Fruit fly (Drosophila melanogaster) whole organism, prepupa: ENCODE results near the gene CG16717.

Experiments used
- CG10631 ChIP-seq: fragments of 200-800 bp; sonication (Bioruptor generic); optimal IDR thresholded peaks from 2 replicates; lab custom pipeline; 2016; ENCODE audit warnings: missing biosample characterization, missing genetic modification characterization
- CG10669 ChIP-seq: fragments of 200-800 bp; sonication (Bioruptor generic); optimal IDR thresholded peaks from 3 replicates; lab custom pipeline; 2018; ENCODE audit warnings: missing biosample characterization, mild to moderate bottlenecking, missing genetic modification characterization, moderate library complexity
- CG11294 ChIP-seq: fragments of 200-800 bp; sonication (Bioruptor generic); IDR thresholded peaks from 2 replicates; pipeline ENCODE4 v1.3.6; 2022; ENCODE audit warnings: missing biosample characterization, missing genetic modification characterization
- CG11762 ChIP-seq: fragments of 200-800 bp; sonication (Bioruptor generic); optimal IDR thresholded peaks from 3 replicates; lab custom pipeline; 2016; ENCODE audit warnings: missing biosample characterization, missing genetic modification characterization; ENCODE audit not compliant: insufficient read depth
- CG11902 ChIP-seq: fragments of 200-800 bp; sonication (Bioruptor generic); optimal IDR thresholded peaks from 3 replicates; lab custom pipeline; 2016; ENCODE audit warnings: missing biosample characterization, missing genetic modification characterization
- CG15336 ChIP-seq: fragments of 200-800 bp; sonication (Bioruptor generic); IDR thresholded peaks from 2 replicates; pipeline ENCODE4 v1.3.6; 2022; ENCODE audit warnings: missing biosample characterization, missing genetic modification characterization
- CG1621 ChIP-seq: fragments of 200-800 bp; sonication (Bioruptor generic); optimal IDR thresholded peaks from 3 replicates; lab custom pipeline; 2018; ENCODE audit warnings: missing biosample characterization, mild to moderate bottlenecking, missing genetic modification characterization
- CG16779 ChIP-seq: fragments of 200-800 bp; sonication (Bioruptor generic); optimal IDR thresholded peaks from 3 replicates; lab custom pipeline; 2017; ENCODE audit warnings: missing biosample characterization, mild to moderate bottlenecking, missing genetic modification characterization
- CG31627 ChIP-seq: fragments of 200-800 bp; sonication (Bioruptor generic); optimal IDR thresholded peaks from 3 replicates; lab custom pipeline; 2016; ENCODE audit warnings: missing biosample characterization, missing genetic modification characterization
- CG32006 ChIP-seq: fragments of 200-800 bp; sonication (Bioruptor generic); optimal IDR thresholded peaks from 3 replicates; lab custom pipeline; 2017; ENCODE audit warnings: missing biosample characterization, mild to moderate bottlenecking, missing genetic modification characterization
- CG34406 ChIP-seq: fragments of 200-800 bp; sonication (Bioruptor generic); optimal IDR thresholded peaks from 3 replicates; lab custom pipeline; 2016; ENCODE audit warnings: missing biosample characterization, missing genetic modification characterization
- CG3919 ChIP-seq: fragments of 200-800 bp; sonication (Bioruptor generic); optimal IDR thresholded peaks from 3 replicates; lab custom pipeline; 2016; ENCODE audit warnings: missing biosample characterization, missing genetic modification characterization
- CG4318 ChIP-seq: fragments of 200-800 bp; sonication (Bioruptor generic); optimal IDR thresholded peaks from 3 replicates; lab custom pipeline; 2017; ENCODE audit warnings: missing biosample characterization, mild to moderate bottlenecking, missing genetic modification characterization
- CG6163 ChIP-seq: fragments of 200-800 bp; sonication (Bioruptor generic); IDR thresholded peaks from 3 replicates; pipeline ENCODE4 v1.3.6; 2022; ENCODE audit warnings: missing biosample characterization, missing genetic modification characterization
- CG6276 ChIP-seq: fragments of 200-800 bp; sonication (Bioruptor generic); optimal IDR thresholded peaks from 2 replicates; lab custom pipeline; 2017; ENCODE audit warnings: missing biosample characterization, mild to moderate bottlenecking, missing genetic modification characterization
- CG6792 ChIP-seq: fragments of 200-800 bp; sonication (Bioruptor generic); optimal IDR thresholded peaks from 3 replicates; lab custom pipeline; 2016; ENCODE audit warnings: missing biosample characterization, missing genetic modification characterization
- CG6808 ChIP-seq: fragments of 200-800 bp; sonication (Bioruptor generic); optimal IDR thresholded peaks from 3 replicates; lab custom pipeline; 2017; ENCODE audit warnings: missing biosample characterization, missing genetic modification characterization, mild to moderate bottlenecking, moderate library complexity, missing genetic modification reagents
- CG6854 ChIP-seq: fragments of 200-800 bp; sonication (Bioruptor generic); optimal IDR thresholded peaks from 2 replicates; lab custom pipeline; 2017; ENCODE audit warnings: missing biosample characterization, mild to moderate bottlenecking, missing genetic modification characterization
- CG8119 ChIP-seq: fragments of 200-800 bp; sonication (Bioruptor generic); IDR thresholded peaks from 3 replicates; pipeline ENCODE4 v1.3.6; 2022; ENCODE audit warnings: missing biosample characterization, missing genetic modification characterization
- CG8632 ChIP-seq: fragments of 200-800 bp; sonication (Bioruptor generic); optimal IDR thresholded peaks from 3 replicates; lab custom pipeline; 2016; ENCODE audit warnings: missing biosample characterization, missing genetic modification characterization
- CG9139 ChIP-seq: fragments of 200-800 bp; sonication (Bioruptor generic); optimal IDR thresholded peaks from 3 replicates; lab custom pipeline; 2017; ENCODE audit warnings: missing biosample characterization, mild to moderate bottlenecking, missing genetic modification characterization
- Eip78C ChIP-seq: fragments of 200-800 bp; sonication (Bioruptor generic); peaks from one replicate; lab custom pipeline; 2016; ENCODE audit warnings: missing biosample characterization, missing genetic modification characterization
- Eip93F ChIP-seq: fragments of 200-800 bp; sonication (Bioruptor generic); optimal IDR thresholded peaks from 2 replicates; lab custom pipeline; 2016; ENCODE audit warnings: missing biosample characterization, mild to moderate bottlenecking, missing genetic modification characterization
- Ets21C ChIP-seq: fragments of 200-800 bp; sonication (Bioruptor generic); optimal IDR thresholded peaks from 3 replicates; lab custom pipeline; 2016; ENCODE audit warnings: missing biosample characterization, missing genetic modification characterization
- Ets96B ChIP-seq: fragments of 200-800 bp; optimal IDR thresholded peaks from 2 replicates; lab custom pipeline; 2019; ENCODE audit warnings: missing biosample characterization, mild to moderate bottlenecking, missing genetic modification characterization, moderate library complexity
- Hr38 ChIP-seq: sonication (Bioruptor generic); optimal IDR thresholded peaks from 2 replicates; lab custom pipeline; 2016; ENCODE audit warnings: missing biosample characterization, missing genetic modification characterization
- Hr39 ChIP-seq: fragments of 200-800 bp; sonication (Bioruptor generic); optimal IDR thresholded peaks from 2 replicates; lab custom pipeline; 2016; ENCODE audit warnings: missing biosample characterization, missing genetic modification characterization
- Lpt ChIP-seq: fragments of 200-800 bp; sonication (Bioruptor generic); optimal IDR thresholded peaks from 3 replicates; lab custom pipeline; 2016; ENCODE audit warnings: missing biosample characterization, missing genetic modification characterization
- OdsH ChIP-seq: fragments of 200-800 bp; sonication (Bioruptor generic); optimal IDR thresholded peaks from 3 replicates; lab custom pipeline; 2016; ENCODE audit warnings: missing biosample characterization, missing genetic modification characterization
- Sox102F ChIP-seq: fragments of 200-800 bp; sonication (Bioruptor generic); optimal IDR thresholded peaks from 2 replicates; lab custom pipeline; 2016; ENCODE audit warnings: missing biosample characterization, mild to moderate bottlenecking, missing genetic modification characterization
- Sox14 ChIP-seq: fragments of 200-800 bp; sonication (Bioruptor generic); optimal IDR thresholded peaks from 3 replicates; lab custom pipeline; 2016; ENCODE audit warnings: missing biosample characterization, missing genetic modification characterization
- achi ChIP-seq: fragments of 200-800 bp; sonication (Bioruptor generic); optimal IDR thresholded peaks from 3 replicates; lab custom pipeline; 2016; ENCODE audit warnings: missing biosample characterization, missing genetic modification characterization
- acj6 ChIP-seq: fragments of 200-800 bp; sonication (Bioruptor generic); optimal IDR thresholded peaks from 3 replicates; lab custom pipeline; 2016; ENCODE audit warnings: missing biosample characterization, missing genetic modification characterization
- cyc ChIP-seq: fragments of 200-800 bp; sonication (Bioruptor generic); optimal IDR thresholded peaks from 3 replicates; lab custom pipeline; 2016; ENCODE audit warnings: missing biosample characterization, missing genetic modification characterization
- dac ChIP-seq: fragments of 200-800 bp; sonication (Bioruptor generic); optimal IDR thresholded peaks from 2 replicates; lab custom pipeline; 2017; ENCODE audit warnings: missing biosample characterization, mild to moderate bottlenecking, missing genetic modification characterization
- dsx ChIP-seq: fragments of 200-800 bp; optimal IDR thresholded peaks from 3 replicates; lab custom pipeline; 2019; ENCODE audit warnings: missing biosample characterization, mild to moderate bottlenecking, missing genetic modification characterization, moderate library complexity; ENCODE audit not compliant: poor library complexity, severe bottlenecking
- esn ChIP-seq: fragments of 200-800 bp; sonication (Bioruptor generic); optimal IDR thresholded peaks from 2 replicates; lab custom pipeline; 2016; ENCODE audit warnings: missing biosample characterization, mild to moderate bottlenecking, missing genetic modification characterization, moderate library complexity
- fd59A ChIP-seq: fragments of 200-800 bp; sonication (Bioruptor generic); optimal IDR thresholded peaks from 2 replicates; lab custom pipeline; 2017; ENCODE audit warnings: missing biosample characterization, mild to moderate bottlenecking, missing genetic modification characterization, missing genetic modification reagents
- fd85E ChIP-seq: fragments of 200-800 bp; sonication (Bioruptor generic); optimal IDR thresholded peaks from 3 replicates; lab custom pipeline; 2016; ENCODE audit warnings: missing biosample characterization, missing genetic modification characterization
- fkh ChIP-seq: fragments of 200-800 bp; sonication (Bioruptor generic); optimal IDR thresholded peaks from 3 replicates; lab custom pipeline; 2017; ENCODE audit warnings: missing biosample characterization, mild to moderate bottlenecking, missing genetic modification characterization, moderate library complexity
- lz ChIP-seq: fragments of 200-800 bp; sonication (Bioruptor generic); optimal IDR thresholded peaks from 3 replicates; lab custom pipeline; 2016; ENCODE audit warnings: missing biosample characterization, missing genetic modification characterization
- net ChIP-seq: fragments of 200-800 bp; sonication (Bioruptor generic); optimal IDR thresholded peaks from 3 replicates; lab custom pipeline; 2016; ENCODE audit warnings: missing biosample characterization, missing genetic modification characterization
- pdm3 ChIP-seq: fragments of 200-800 bp; sonication (Bioruptor generic); optimal IDR thresholded peaks from 3 replicates; lab custom pipeline; 2016; ENCODE audit warnings: missing biosample characterization, missing genetic modification characterization
- salr ChIP-seq, 2 experiments: fragments of 200-800 bp; sonication (Bioruptor generic); optimal IDR thresholded peaks; 3 replicates each; lab custom pipeline; 2016 to 2018; ENCODE audit warnings: missing biosample characterization in 2 of 2, missing genetic modification characterization in 2 of 2, mild to moderate bottlenecking in 1 of 2
- ss ChIP-seq, 2 experiments: fragments of 200-800 bp; sonication (Bioruptor generic); optimal IDR thresholded peaks; 2 replicates in 1 of 2; 3 replicates in 1 of 2; lab custom pipeline; 2017 to 2018; ENCODE audit warnings: mild to moderate bottlenecking in 2 of 2, missing biosample characterization in 2 of 2, missing genetic modification characterization in 2 of 2, moderate library complexity in 1 of 2
- svp ChIP-seq: fragments of 200-800 bp; sonication (Bioruptor generic); peaks from one replicate; lab custom pipeline; 2016; ENCODE audit warnings: missing biosample characterization, missing genetic modification characterization
- topi ChIP-seq: fragments of 200-800 bp; sonication (Bioruptor generic); optimal IDR thresholded peaks from 3 replicates; lab custom pipeline; 2016; ENCODE audit warnings: missing biosample characterization, missing genetic modification characterization

Gene CG16717

dm6 chr3L:9695647-9696046, 16.6 kb downstream of the CG16717 start (continued):
- TF ChIP-seq cyc (GFP tag; lab: Kevin White, UChicago) = no peak
- peak; percentile 39 for TF ChIP-seq lz
- peak; percentile 21 for TF ChIP-seq Ets96B
- no peak for TF ChIP-seq CG9139 (GFP tag; lab: Kevin White, UChicago)
- TF ChIP-seq achi (GFP tag; lab: Kevin White, UChicago) = peak; percentile 48
- peak in 1 of 2 experiments; percentile 28 for TF ChIP-seq salr (GFP tag; optimal IDR thresholded peaks at IDR 0.05; lab: Kevin White, UChicago)
- peak; percentile 18 for TF ChIP-seq net
- peak; percentile 16 for TF ChIP-seq pdm3 (GFP tag; lab: Kevin White, UChicago)
- no peak for TF ChIP-seq dac (GFP tag; lab: Kevin White, UChicago)
- TF ChIP-seq dsx (GFP tag; lab: Kevin White, UChicago) = peak; percentile 12
- TF ChIP-seq CG8632 (GFP tag; lab: Kevin White, UChicago) = no peak
- no peak for TF ChIP-seq fkh (GFP tag; lab: Kevin White, UChicago)
- TF ChIP-seq topi (GFP tag; lab: Kevin White, UChicago) = no peak
- TF ChIP-seq CG32006 (GFP tag; lab: Kevin White, UChicago) = peak; percentile 72
- TF ChIP-seq CG3919 (GFP tag; lab: Kevin White, UChicago) = no peak
- no peak for TF ChIP-seq Sox102F
- peak; percentile 34 for TF ChIP-seq CG15336 (GFP tag; lab: Robert Waterston, UW)
- TF ChIP-seq Hr38 (GFP tag; lab: Kevin White, UChicago) = no peak
- no peak for TF ChIP-seq CG11294 (GFP tag; lab: Robert Waterston, UW)
- no peak for TF ChIP-seq CG16779 (tag; lab: Kevin White, UChicago)
- TF ChIP-seq CG6792 (GFP tag; lab: Kevin White, UChicago) = no peak
- TF ChIP-seq CG10631 (GFP tag; lab: Kevin White, UChicago) = peak; percentile 47
- peak; percentile 2 for TF ChIP-seq Hr39
- TF ChIP-seq esn (GFP tag; lab: Kevin White, UChicago) = peak; percentile 59
- no peak for TF ChIP-seq Eip93F
- TF ChIP-seq Lpt = no peak
- TF ChIP-seq CG34406 = peak; percentile 33
- TF ChIP-seq CG6808 (GFP tag; lab: Kevin White, UChicago) = no peak
- TF ChIP-seq fd59A = no peak
- no peak for TF ChIP-seq CG10669
- TF ChIP-seq acj6 (GFP tag; lab: Kevin White, UChicago) = peak; percentile 47
- peak; percentile 9 for TF ChIP-seq CG11762 (GFP tag; lab: Kevin White, UChicago)
- TF ChIP-seq OdsH (GFP tag; lab: Kevin White, UChicago) = peak; percentile 55
- TF ChIP-seq CG11902 (GFP tag; lab: Kevin White, UChicago) = no peak
- TF ChIP-seq CG1621 (tag; lab: Kevin White, UChicago) = no peak

dm6 chr3L:9696650-9697526, 17.9 kb downstream of the CG16717 start, which contains the start of gene Prps:
Prps (minus strand) TSS chr3L:9696700.
- peak; percentile 93 for TF ChIP-seq Sox102F
- peak; percentile 81 for TF ChIP-seq fd85E (GFP tag; lab: Kevin White, UChicago)
- peak; percentile 94 for TF ChIP-seq svp (GFP tag; lab: Kevin White, UChicago)
- TF ChIP-seq achi (GFP tag; lab: Kevin White, UChicago) = peak; percentile 78
- no peak for TF ChIP-seq CG6276 (GFP tag; lab: Kevin White, UChicago)
- TF ChIP-seq CG6854 (GFP tag; lab: Kevin White, UChicago) = peak; percentile 92
- TF ChIP-seq CG8119 (GFP tag; lab: Robert Waterston, UW) = peak; percentile 78; the same call in 2 of the 3 replicates
- peak; percentile 83 for TF ChIP-seq CG31627 (GFP tag; lab: Kevin White, UChicago)
- TF ChIP-seq CG15336 (GFP tag; lab: Robert Waterston, UW) = peak; percentile 83
- TF ChIP-seq ss (GFP tag; optimal IDR thresholded peaks at IDR 0.05; lab: Kevin White, UChicago) = peak; percentile 84 to 86
- TF ChIP-seq CG32006 (GFP tag; lab: Kevin White, UChicago) = peak; percentile 70
- peak; percentile 72 for TF ChIP-seq CG11294 (GFP tag; lab: Robert Waterston, UW)
- TF ChIP-seq Ets96B = peak; percentile 84
- peak; percentile 96 for TF ChIP-seq Eip78C (GFP tag; lab: Kevin White, UChicago)
- TF ChIP-seq cyc (GFP tag; lab: Kevin White, UChicago) = peak; percentile 90
- peak; percentile 82 for TF ChIP-seq Sox14 (GFP tag; lab: Kevin White, UChicago)
- peak; percentile 91 for TF ChIP-seq topi (GFP tag; lab: Kevin White, UChicago)
- peak; percentile 91 for TF ChIP-seq esn (GFP tag; lab: Kevin White, UChicago)
- no peak for TF ChIP-seq CG4318 (GFP tag; lab: Kevin White, UChicago)
- peak; percentile 77 for TF ChIP-seq Ets21C (GFP tag; lab: Kevin White, UChicago)
- TF ChIP-seq acj6 (GFP tag; lab: Kevin White, UChicago) = peak; percentile 83
- peak; percentile 90 for TF ChIP-seq CG6163 (GFP tag; lab: Robert Waterston, UW)
- TF ChIP-seq fkh (GFP tag; lab: Kevin White, UChicago) = peak; percentile 23
- TF ChIP-seq CG8632 (GFP tag; lab: Kevin White, UChicago) = peak; percentile 83
- peak; percentile 68 for TF ChIP-seq CG11902 (GFP tag; lab: Kevin White, UChicago)
